Fruit fly (Drosophila melanogaster) S2 (cell line): ENCODE measurements around the gene Art1.

ENCODE experiments used
- CG8478 ChIP-seq: fragments of >200 bp; optimal IDR thresholded peaks from 2 replicates; lab custom pipeline; 2018
- CTCF ChIP-seq, 2 experiments: fragments of >200 bp; optimal IDR thresholded peaks; 2 replicates each; lab custom pipeline; 2018

dm6 chr3R:10834893-10835292, 46.9 kb upstream of the Art1 start:
- TF ChIP-seq CG8478 (lab: Kevin White, UChicago) (no peak), CTCF (optimal IDR thresholded peaks at IDR 0.05; lab: Kevin White, UChicago) (no peak)
